Worm (Caenorhabditis elegans): ENCODE results near the gene polq-1.

The polq-1 gene

DNA sequence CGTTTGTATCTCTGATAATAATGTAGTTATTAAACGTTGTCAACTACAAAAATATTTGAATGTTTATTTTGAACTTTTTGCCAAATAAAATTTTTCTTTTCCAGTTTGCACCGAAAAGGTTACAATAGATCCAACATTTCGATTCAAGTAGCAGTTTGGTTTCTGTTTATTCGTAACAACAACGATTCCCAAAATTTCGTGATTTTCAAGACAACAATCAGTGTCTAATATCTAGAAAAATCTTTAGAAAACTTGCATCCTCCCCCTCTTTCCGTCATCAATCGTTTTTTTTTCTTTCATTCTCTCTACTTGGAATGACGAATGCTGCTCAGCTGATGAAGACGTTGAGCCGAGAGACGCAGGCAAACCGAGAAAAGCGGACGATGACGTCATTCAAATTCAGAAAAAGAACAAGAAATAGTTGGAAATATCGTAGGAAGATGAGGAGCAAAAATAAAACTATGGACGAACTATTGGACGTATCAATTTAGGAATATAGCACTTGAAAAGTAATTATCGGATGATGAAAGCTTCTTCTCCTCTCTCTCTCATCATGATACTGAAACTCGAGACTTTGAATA lies 44.4 kb downstream of the polq-1 start:
- peak; percentile 19 for TF ChIP-seq ceh-28 (tag; optimal IDR thresholded peaks at IDR 0.05)
- no peak for TF ChIP-seq egl-5 (tag; optimal IDR thresholded peaks at IDR 0.05)
- no peak for TF ChIP-seq fkh-2 (tag; optimal IDR thresholded peaks at IDR 0.05)
- TF ChIP-seq nhr-77 (tag; optimal IDR thresholded peaks at IDR 0.05), result no peak
- TF ChIP-seq jun-1 (tag; optimal IDR thresholded peaks at IDR 0.05), result no peak
- no peak for TF ChIP-seq pha-4 (tag; optimal IDR thresholded peaks at IDR 0.05)
- no peak for TF ChIP-seq ztf-11 (tag; optimal IDR thresholded peaks at IDR 0.05)
- no peak for TF ChIP-seq nhr-12 (tag; optimal IDR thresholded peaks at IDR 0.05)
- no peak for TF ChIP-seq sea-2 (GFP tag; optimal IDR thresholded peaks at IDR 0.05)
- TF ChIP-seq nhr-11 (tag; optimal IDR thresholded peaks at IDR 0.05), result peak; percentile 71
- TF ChIP-seq elt-2 (tag; optimal IDR thresholded peaks at IDR 0.05), result no peak
- TF ChIP-seq nhr-76 (tag; optimal IDR thresholded peaks at IDR 0.05), result no peak
- TF ChIP-seq fos-1 (tag; optimal IDR thresholded peaks at IDR 0.05), result no peak
- peak; percentile 82 for TF ChIP-seq lin-39 (tag; optimal IDR thresholded peaks at IDR 0.05)
- TF ChIP-seq nhr-25 (tag; optimal IDR thresholded peaks at IDR 0.05), result no peak
- no peak for TF ChIP-seq mdl-1 (tag; optimal IDR thresholded peaks at IDR 0.05)
- TF ChIP-seq elt-3 (tag; optimal IDR thresholded peaks at IDR 0.05), result no peak
- TF ChIP-seq daf-12 (tag; optimal IDR thresholded peaks at IDR 0.05), result no peak
- no peak for TF ChIP-seq nhr-43 (tag; optimal IDR thresholded peaks at IDR 0.05; ENCODE audit: poor library complexity, severe bottlenecking)
- TF ChIP-seq nhr-67 (tag; optimal IDR thresholded peaks at IDR 0.05), result no peak
- TF ChIP-seq nhr-237 (tag; optimal IDR thresholded peaks at IDR 0.05), result no peak
- no peak for TF ChIP-seq eor-1 (tag; optimal IDR thresholded peaks at IDR 0.05)
- peak; percentile 33 for TF ChIP-seq elt-1 (tag; optimal IDR thresholded peaks at IDR 0.05)
- TF ChIP-seq nhr-28 (tag; optimal IDR thresholded peaks at IDR 0.05), result no peak
- TF ChIP-seq egl-27 (tag; optimal IDR thresholded peaks at IDR 0.05), result no peak
- TF ChIP-seq lsy-12 (tag; optimal IDR thresholded peaks at IDR 0.05), result no peak
- TF ChIP-seq lin-15B (tag; optimal IDR thresholded peaks at IDR 0.05), result peak; percentile 19
- peak; percentile 71 for TF ChIP-seq ama-1 (optimal IDR thresholded peaks at IDR 0.05)
- TF ChIP-seq unc-39 (tag; optimal IDR thresholded peaks at IDR 0.05), result no peak
- TF ChIP-seq R02D3.7 (tag; optimal IDR thresholded peaks at IDR 0.05), result no peak
- no peak for TF ChIP-seq hmg-11 (tag; optimal IDR thresholded peaks at IDR 0.05)
- TF ChIP-seq pqm-1 (tag; optimal IDR thresholded peaks at IDR 0.05), result no peak
- TF ChIP-seq ceh-16 (tag; optimal IDR thresholded peaks at IDR 0.05), result no peak
- TF ChIP-seq nhr-23 (tag; optimal IDR thresholded peaks at IDR 0.05), result no peak
- no peak for TF ChIP-seq mml-1 (tag; optimal IDR thresholded peaks at IDR 0.05)
- no peak for TF ChIP-seq zag-1 (tag; optimal IDR thresholded peaks at IDR 0.05)
- TF ChIP-seq nfya-1 (tag; optimal IDR thresholded peaks at IDR 0.05; ENCODE audit: insufficient read depth), result peak; percentile 82
- no peak for TF ChIP-seq ceh-82 (tag; optimal IDR thresholded peaks at IDR 0.05)
- TF ChIP-seq ztf-4 (tag; optimal IDR thresholded peaks at IDR 0.05), result no peak
- TF ChIP-seq ZK546.5 (tag; optimal IDR thresholded peaks at IDR 0.05), result no peak
- no peak for TF ChIP-seq ceh-9 (tag; optimal IDR thresholded peaks at IDR 0.05)
- TF ChIP-seq skn-1 (tag; optimal IDR thresholded peaks at IDR 0.05), result peak; percentile 55
- no peak for TF ChIP-seq snpc-4 (tag; optimal IDR thresholded peaks at IDR 0.05)
- TF ChIP-seq fkh-10 (GFP tag; optimal IDR thresholded peaks at IDR 0.05), result peak; percentile 96
- no peak for TF ChIP-seq tbx-2 (tag; optimal IDR thresholded peaks at IDR 0.05)
- TF ChIP-seq unc-62 (GFP tag; optimal IDR thresholded peaks at IDR 0.05), result peak; percentile 37
- no peak for TF ChIP-seq aly-2 (tag; optimal IDR thresholded peaks at IDR 0.05)

Measured in whole organism, L3 larva.